Fruit fly (Drosophila melanogaster) S2 (cell line): ENCODE measurements around the gene Andorra.

Source experiments
- CG8478 ChIP-seq: fragments of >200 bp; optimal IDR thresholded peaks from 2 replicates; lab custom pipeline; 2018
- CTCF ChIP-seq, 2 experiments: fragments of >200 bp; optimal IDR thresholded peaks; 2 replicates each; lab custom pipeline; 2018

dm6 chrX:18140932-18141587 is 38.2 kb downstream of the Andorra start:
- TF ChIP-seq CG8478 (lab: Kevin White, UChicago) (no peak), CTCF (optimal IDR thresholded peaks at IDR 0.05; lab: Kevin White, UChicago) (no peak)
